Worm (Caenorhabditis elegans) whole organism, L1 larva: ENCODE data around the gene srt-36.

ENCODE experiments used
- alr-1 ChIP-seq: fragments of 200-800 bp; sonication (Bioruptor generic); optimal IDR thresholded peaks from 2 replicates; lab custom pipeline; 2018; ENCODE audit warnings: borderline replicate concordance, mild to moderate bottlenecking, missing genetic modification characterization, missing compliant biosample characterization
- ama-1 ChIP-seq: fragments of 150-350 bp; optimal IDR thresholded peaks from 2 replicates; lab custom pipeline; 2014
- ces-1 ChIP-seq: fragments of 150-350 bp; optimal IDR thresholded peaks from 2 replicates; lab custom pipeline; 2014; ENCODE audit warnings: missing biosample characterization, missing genetic modification reagents, missing genetic modification characterization
- elt-3 ChIP-seq, 6 experiments: fragments of 150-350 bp in 1 of 6; sonication (generic microtip); optimal IDR thresholded peaks; 2 replicates each; lab custom pipeline; 2017 to 2018; ENCODE audit warnings: missing biosample characterization in 6 of 6, missing genetic modification characterization in 6 of 6, inconsistent platforms in 1 of 6
- fkh-10 ChIP-seq: sonication (generic microtip); optimal IDR thresholded peaks from 2 replicates; lab custom pipeline; 2017; ENCODE audit warnings: missing biosample characterization, missing genetic modification reagents, missing genetic modification characterization
- hlh-17 ChIP-seq: fragments of 200-800 bp; sonication (Bioruptor generic); optimal IDR thresholded peaks from 2 replicates; lab custom pipeline; 2018; ENCODE audit warnings: missing genetic modification characterization, mild to moderate bottlenecking, missing compliant biosample characterization, moderate library complexity, borderline replicate concordance
- lir-3 ChIP-seq: sonication (generic microtip); optimal IDR thresholded peaks from 2 replicates; lab custom pipeline; 2016; ENCODE audit warnings: mild to moderate bottlenecking, missing genetic modification characterization, moderate library complexity, missing compliant biosample characterization; ENCODE audit not compliant: poor library complexity
- nhr-12 ChIP-seq: sonication (generic microtip); optimal IDR thresholded peaks from 2 replicates; lab custom pipeline; 2017; ENCODE audit warnings: missing biosample characterization, missing genetic modification characterization
- rnt-1 ChIP-seq: sonication (generic microtip); optimal IDR thresholded peaks from 2 replicates; lab custom pipeline; 2016; ENCODE audit warnings: mild to moderate bottlenecking, missing genetic modification characterization, moderate library complexity, missing compliant biosample characterization
- snpc-4 ChIP-seq: fragments of 150-350 bp; optimal IDR thresholded peaks from 2 replicates; lab custom pipeline; 2014; ENCODE audit warnings: missing biosample characterization, missing genetic modification characterization
- sptf-1 ChIP-seq: fragments of 150-350 bp; optimal IDR thresholded peaks from 2 replicates; lab custom pipeline; 2014; ENCODE audit warnings: missing biosample characterization, missing genetic modification characterization

- no peak for TF ChIP-seq ama-1 (lab: Kevin White, UChicago)
- TF ChIP-seq elt-3 (tag; optimal IDR thresholded peaks at IDR 0.05; lab: Kevin White, UChicago): no peak
- no peak for TF ChIP-seq fkh-10 (GFP tag; lab: Kevin White, UChicago)
- no peak for TF ChIP-seq lir-3 (tag; lab: Kevin White, UChicago)
- no peak for TF ChIP-seq nhr-12 (tag; lab: Kevin White, UChicago)
- TF ChIP-seq alr-1 (tag; lab: Kevin White, UChicago): no peak
- no peak for TF ChIP-seq ces-1 (GFP tag; lab: Kevin White, UChicago)
- TF ChIP-seq hlh-17 (GFP tag; lab: Kevin White, UChicago): no peak
- TF ChIP-seq snpc-4 (tag; lab: Kevin White, UChicago): no peak
- no peak for TF ChIP-seq rnt-1 (tag; lab: Kevin White, UChicago)
- no peak for TF ChIP-seq sptf-1 (tag; lab: Kevin White, UChicago)
Observed at ce11 chrV:4240292-4240691, 27.8 kb downstream of the srt-36 start, which contains the start of gene srh-204.
